ENCODE assay signal across 1 fruit fly cellular context in genomic region chr3R:24226744-24227143, dm6.
TF ChIP-seq lines count a peak whose summit lies in the region.

Gene Spps (minus strand): TSS chr3R:24226934.
Gene CG13609 (plus strand): TSS chr3R:24227023.

TF ChIP-seq in whole organism, embryonic, 481 proteins besides CTCF, POLR2A, EP300 and RAD21 (continued from another document and continues in another):
- TF ChIP-seq fd64A (GFP tag; optimal IDR thresholded peaks at IDR 0.05; lab: Kevin White, UChicago) (no peak), sima (GFP tag; optimal IDR thresholded peaks at IDR 0.05; lab: Kevin White, UChicago) (no peak), amos (GFP tag; IDR thresholded peaks at IDR 0.05; lab: Robert Waterston, UW; ENCODE audit: partially characterized antibody) (peak; percentile 96), CG14965 (GFP tag; optimal IDR thresholded peaks at IDR 0.05; lab: Kevin White, UChicago; ENCODE audit: borderline replicate concordance) (no peak), Meics (GFP tag; optimal IDR thresholded peaks at IDR 0.05; lab: Kevin White, UChicago) (no peak), Lim3 (GFP tag; IDR thresholded peaks at IDR 0.05; lab: Robert Waterston, UW) (no peak), CG31388 (GFP tag; optimal IDR thresholded peaks at IDR 0.05; lab: Kevin White, UChicago) (no peak), ftz-f1 (GFP tag; optimal IDR thresholded peaks at IDR 0.05; lab: Kevin White, UChicago) (peak; percentile 26), emc (GFP tag; optimal IDR thresholded peaks at IDR 0.05; lab: Kevin White, UChicago) (no peak), odd (GFP tag; optimal IDR thresholded peaks at IDR 0.05; lab: Kevin White, UChicago) (no peak), CG14050 (GFP tag; IDR thresholded peaks at IDR 0.05; lab: Robert Waterston, UW) (no peak), CG1602 (GFP tag; optimal IDR thresholded peaks at IDR 0.05; lab: Kevin White, UChicago) (no peak), Oli (tag; optimal IDR thresholded peaks at IDR 0.05; lab: Kevin White, UChicago) (no peak), CG10209 (GFP tag; optimal IDR thresholded peaks at IDR 0.05; lab: Kevin White, UChicago) (no peak), CG13424 (tag; optimal IDR thresholded peaks at IDR 0.05; lab: Kevin White, UChicago) (no peak), CG3065 (GFP tag; optimal IDR thresholded peaks at IDR 0.05; lab: Kevin White, UChicago) (no peak), Antp (GFP tag; optimal IDR thresholded peaks at IDR 0.05; lab: Kevin White, UChicago) (no peak), CG12659 (GFP tag; optimal IDR thresholded peaks at IDR 0.05; lab: Kevin White, UChicago) (peak; percentile 77), CG6683 (GFP tag; optimal IDR thresholded peaks at IDR 0.05; lab: Kevin White, UChicago) (no peak), ems (GFP tag; optimal IDR thresholded peaks at IDR 0.05; lab: Kevin White, UChicago) (peak; percentile 1), Vsx1 (GFP tag; optimal IDR thresholded peaks at IDR 0.05; lab: Kevin White, UChicago) (no peak), Scr (GFP tag; IDR thresholded peaks at IDR 0.05; lab: Robert Waterston, UW; ENCODE audit: partially characterized antibody) (peak; percentile 91), CG12769 (tag; optimal IDR thresholded peaks at IDR 0.05; lab: Kevin White, UChicago) (no peak), twi (tag; optimal IDR thresholded peaks at IDR 0.05; lab: Kevin White, UChicago) (no peak), pan (optimal IDR thresholded peaks at IDR 0.05; lab: Kevin White, UChicago) (no peak), pan (GFP tag; optimal IDR thresholded peaks at IDR 0.05 in 1 of 2, IDR thresholded peaks at IDR 0.05 in 1 of 2) (peak in 1 of 2 experiments; percentile 4), gfzf (GFP tag; optimal IDR thresholded peaks at IDR 0.05; lab: Kevin White, UChicago) (peak; percentile 55), CG13894 (tag; optimal IDR thresholded peaks at IDR 0.05; lab: Kevin White, UChicago) (no peak), CG10565 (GFP tag; optimal IDR thresholded peaks at IDR 0.05; lab: Kevin White, UChicago) (no peak), CG17912 (GFP tag; optimal IDR thresholded peaks at IDR 0.05; lab: Kevin White, UChicago) (peak; percentile 25), danr (GFP tag; IDR thresholded peaks at IDR 0.05; lab: Robert Waterston, UW) (no peak), sens (GFP tag; lab: Kevin White, UChicago) (no peak), CG13296 (GFP tag; optimal IDR thresholded peaks at IDR 0.05; lab: Kevin White, UChicago) (no peak), Opbp (GFP tag; IDR thresholded peaks at IDR 0.05; lab: Robert Waterston, UW; ENCODE audit: partially characterized antibody) (peak; percentile 98), CG4707 (GFP tag; optimal IDR thresholded peaks at IDR 0.05; lab: Kevin White, UChicago) (no peak), pros (GFP tag; optimal IDR thresholded peaks at IDR 0.05; lab: Kevin White, UChicago) (no peak), CG9609 (GFP tag; optimal IDR thresholded peaks at IDR 0.05; lab: Kevin White, UChicago) (peak; percentile 3), Mad (GFP tag; optimal IDR thresholded peaks at IDR 0.05; lab: Kevin White, UChicago) (no peak), Bdp1 (GFP tag; optimal IDR thresholded peaks at IDR 0.05; lab: Kevin White, UChicago) (no peak), CG7745 (tag; optimal IDR thresholded peaks at IDR 0.05; lab: Kevin White, UChicago) (no peak), seq (GFP tag; IDR thresholded peaks at IDR 0.05; lab: Robert Waterston, UW) (no peak), CG6689 (GFP tag; IDR thresholded peaks at IDR 0.05; lab: Robert Waterston, UW) (no peak), CG10654 (GFP tag; optimal IDR thresholded peaks at IDR 0.05; lab: Kevin White, UChicago) (no peak), trh (GFP tag; optimal IDR thresholded peaks at IDR 0.05; lab: Kevin White, UChicago) (no peak), CG6175 (GFP tag; IDR thresholded peaks at IDR 0.05; lab: Robert Waterston, UW) (no peak), Lpt (GFP tag; optimal IDR thresholded peaks at IDR 0.05; lab: Kevin White, UChicago) (no peak), chm (GFP tag; IDR thresholded peaks at IDR 0.05; lab: Robert Waterston, UW) (no peak), Atf6 (GFP tag; IDR thresholded peaks at IDR 0.05; lab: Robert Waterston, UW) (no peak), ro (GFP tag; IDR thresholded peaks at IDR 0.05; lab: Robert Waterston, UW) (no peak), slp2 (GFP tag; optimal IDR thresholded peaks at IDR 0.05; lab: Kevin White, UChicago) (no peak), CG2202 (tag; optimal IDR thresholded peaks at IDR 0.05; lab: Kevin White, UChicago) (peak; percentile 1), Neu2 (GFP tag; optimal IDR thresholded peaks at IDR 0.05; lab: Kevin White, UChicago; ENCODE audit: borderline replicate concordance) (no peak), Adf1 (GFP tag; IDR thresholded peaks at IDR 0.05; lab: Robert Waterston, UW) (no peak), Atf-2 (GFP tag; optimal IDR thresholded peaks at IDR 0.05; lab: Kevin White, UChicago) (no peak), jumu (GFP tag; optimal IDR thresholded peaks at IDR 0.05; lab: Kevin White, UChicago) (no peak), MTF-1 (GFP tag; optimal IDR thresholded peaks at IDR 0.05; lab: Kevin White, UChicago; ENCODE audit: borderline replicate concordance) (no peak), CG6254 (GFP tag; optimal IDR thresholded peaks at IDR 0.05; lab: Kevin White, UChicago) (no peak), CG17328 (GFP tag; IDR thresholded peaks at IDR 0.05; lab: Robert Waterston, UW) (0 out of 2 replicates have a peak, but pooled peaks have one; percentile 13), Side (GFP tag; optimal IDR thresholded peaks at IDR 0.05; lab: Kevin White, UChicago) (peak; percentile 7), CG11696 (GFP tag; IDR thresholded peaks at IDR 0.05; lab: Robert Waterston, UW) (no peak), Dref (GFP tag; IDR thresholded peaks at IDR 0.05; lab: Robert Waterston, UW) (peak; percentile 96), hth (optimal IDR thresholded peaks at IDR 0.05; lab: Kevin White, UChicago) (no peak), Hr78 (GFP tag; optimal IDR thresholded peaks at IDR 0.05; lab: Kevin White, UChicago) (no peak), Fer2 (tag; optimal IDR thresholded peaks at IDR 0.05; lab: Kevin White, UChicago) (no peak), CG17568 (GFP tag; optimal IDR thresholded peaks at IDR 0.05; lab: Kevin White, UChicago) (no peak), CG6272 (GFP tag; IDR thresholded peaks at IDR 0.05; lab: Robert Waterston, UW) (peak; percentile 36), sob (GFP tag; IDR thresholded peaks at IDR 0.05; lab: Robert Waterston, UW) (peak; percentile 47; the same call in 1 of the 2 replicates), CG10147 (GFP tag; optimal IDR thresholded peaks at IDR 0.05; lab: Kevin White, UChicago) (no peak), CG4282 (GFP tag; optimal IDR thresholded peaks at IDR 0.05; lab: Kevin White, UChicago) (no peak), CG3847 (GFP tag; IDR thresholded peaks at IDR 0.05; lab: Robert Waterston, UW) (peak; percentile 47), sr (GFP tag; IDR thresholded peaks at IDR 0.05; lab: Robert Waterston, UW) (peak; percentile 9; the same call in 1 of the 3 replicates), crol (GFP tag; IDR thresholded peaks at IDR 0.05; lab: Robert Waterston, UW) (no peak), tll (GFP tag; optimal IDR thresholded peaks at IDR 0.05; lab: Kevin White, UChicago) (no peak), tna (GFP tag; IDR thresholded peaks at IDR 0.05; lab: Robert Waterston, UW; ENCODE audit: partially characterized antibody) (peak; percentile 93), gsb (GFP tag; IDR thresholded peaks at IDR 0.05; lab: Robert Waterston, UW) (no peak), kay (GFP tag; optimal IDR thresholded peaks at IDR 0.05; lab: Kevin White, UChicago) (no peak), Myb (GFP tag; optimal IDR thresholded peaks at IDR 0.05; lab: Kevin White, UChicago) (peak; percentile 95), CG17612 (GFP tag; IDR thresholded peaks at IDR 0.05; lab: Robert Waterston, UW) (no peak), mam (GFP tag; optimal IDR thresholded peaks at IDR 0.05; lab: Kevin White, UChicago) (peak; percentile 34), CG8388 (GFP tag; optimal IDR thresholded peaks at IDR 0.05; lab: Kevin White, UChicago) (no peak), vvl (GFP tag; IDR thresholded peaks at IDR 0.05; lab: Robert Waterston, UW) (peak; percentile 44), dysf (GFP tag; IDR thresholded peaks at IDR 0.05; lab: Robert Waterston, UW) (no peak), ase (GFP tag; IDR thresholded peaks at IDR 0.05; lab: Robert Waterston, UW) (no peak), schlank (tag; optimal IDR thresholded peaks at IDR 0.05; lab: Kevin White, UChicago) (no peak), dm (GFP tag; optimal IDR thresholded peaks at IDR 0.05; lab: Kevin White, UChicago) (peak; percentile 14), CG18764 (GFP tag; optimal IDR thresholded peaks at IDR 0.05; lab: Kevin White, UChicago) (no peak), wdn (GFP tag; IDR thresholded peaks at IDR 0.05; lab: Robert Waterston, UW) (no peak), al (GFP tag; IDR thresholded peaks at IDR 0.05; lab: Robert Waterston, UW) (no peak), psq (GFP tag; optimal IDR thresholded peaks at IDR 0.05; lab: Kevin White, UChicago) (no peak), Dll (GFP tag; IDR thresholded peaks at IDR 0.05; lab: Robert Waterston, UW; ENCODE audit: partially characterized antibody) (peak; percentile 84), Ada2b (GFP tag; IDR thresholded peaks at IDR 0.05; lab: Robert Waterston, UW) (no peak), CG14860 (GFP tag; IDR thresholded peaks at IDR 0.05; lab: Robert Waterston, UW; ENCODE audit: partially characterized antibody) (peak; percentile 92), gcm2 (GFP tag; optimal IDR thresholded peaks at IDR 0.05; lab: Kevin White, UChicago) (no peak), esg (GFP tag; conservative IDR thresholded peaks at IDR 0.05; lab: Robert Waterston, UW) (no peak), pfk (GFP tag; optimal IDR thresholded peaks at IDR 0.05; lab: Kevin White, UChicago) (no peak), dati (GFP tag; IDR thresholded peaks at IDR 0.05; lab: Robert Waterston, UW) (no peak), CG31224 (GFP tag; IDR thresholded peaks at IDR 0.05; lab: Robert Waterston, UW) (no peak), CG11093 (GFP tag; IDR thresholded peaks at IDR 0.05; lab: Robert Waterston, UW) (no peak), CG3995 (GFP tag; optimal IDR thresholded peaks at IDR 0.05; lab: Kevin White, UChicago) (peak; percentile 72), gem (tag; optimal IDR thresholded peaks at IDR 0.05; lab: Kevin White, UChicago) (no peak), Nf-YA (GFP tag; IDR thresholded peaks at IDR 0.05; lab: Robert Waterston, UW) (0 out of 2 replicates have a peak, but pooled peaks have one; percentile 20), CG33213 (GFP tag; optimal IDR thresholded peaks at IDR 0.05; lab: Kevin White, UChicago) (no peak), CG10267 (tag; optimal IDR thresholded peaks at IDR 0.05; lab: Kevin White, UChicago) (peak; percentile 40), repo (GFP tag; optimal IDR thresholded peaks at IDR 0.05; lab: Kevin White, UChicago) (no peak), CG17186 (GFP tag; optimal IDR thresholded peaks at IDR 0.05; lab: Kevin White, UChicago) (peak; percentile 67), CG1832 (GFP tag; optimal IDR thresholded peaks at IDR 0.05; lab: Kevin White, UChicago) (no peak), CG18262 (tag; optimal IDR thresholded peaks at IDR 0.05; lab: Kevin White, UChicago) (no peak), CG12391 (tag; optimal IDR thresholded peaks at IDR 0.05; lab: Kevin White, UChicago) (peak; percentile 31), knrl (GFP tag; IDR thresholded peaks at IDR 0.05; lab: Robert Waterston, UW; ENCODE audit: partially characterized antibody) (peak; percentile 85), org-1 (GFP tag; optimal IDR thresholded peaks at IDR 0.05; lab: Kevin White, UChicago) (no peak), Mes4 (GFP tag; optimal IDR thresholded peaks at IDR 0.05; lab: Kevin White, UChicago) (peak; percentile 3), CG9817 (tag; optimal IDR thresholded peaks at IDR 0.05; lab: Kevin White, UChicago) (no peak), Hsf (GFP tag; optimal IDR thresholded peaks at IDR 0.05; lab: Kevin White, UChicago) (no peak), CG12219 (GFP tag; optimal IDR thresholded peaks at IDR 0.05; lab: Kevin White, UChicago) (no peak), CG33557 (GFP tag; optimal IDR thresholded peaks at IDR 0.05; lab: Kevin White, UChicago) (peak; percentile 46), Abd-B (GFP tag; optimal IDR thresholded peaks at IDR 0.05; lab: Kevin White, UChicago) (no peak), Sin3A (optimal IDR thresholded peaks at IDR 0.05; lab: Kevin White, UChicago) (peak; percentile 65), ara (GFP tag; IDR thresholded peaks at IDR 0.05; lab: Robert Waterston, UW) (no peak), pb (GFP tag; optimal IDR thresholded peaks at IDR 0.05; lab: Kevin White, UChicago) (no peak), Stat92E (GFP tag; optimal IDR thresholded peaks at IDR 0.05; lab: Kevin White, UChicago) (no peak), sisA (GFP tag; IDR thresholded peaks at IDR 0.05; lab: Robert Waterston, UW) (no peak), maf-S (GFP tag; optimal IDR thresholded peaks at IDR 0.05; lab: Kevin White, UChicago) (no peak), CG12071 (GFP tag; optimal IDR thresholded peaks at IDR 0.05; lab: Kevin White, UChicago) (no peak), grau (tag; optimal IDR thresholded peaks at IDR 0.05; lab: Kevin White, UChicago) (peak; percentile 40), otp (GFP tag; IDR thresholded peaks at IDR 0.05; lab: Robert Waterston, UW) (no peak), CG13775 (GFP tag; optimal IDR thresholded peaks at IDR 0.05; lab: Kevin White, UChicago) (peak; percentile 21), abd-A (tag; optimal IDR thresholded peaks at IDR 0.05; lab: Kevin White, UChicago) (no peak), CG7928 (GFP tag; optimal IDR thresholded peaks at IDR 0.05; lab: Kevin White, UChicago) (peak; percentile 74), CG10321 (GFP tag; IDR thresholded peaks at IDR 0.05; lab: Robert Waterston, UW) (no peak), CkIIα-i1 (GFP tag; IDR thresholded peaks at IDR 0.05; lab: Robert Waterston, UW) (no peak), sd (tag; optimal IDR thresholded peaks at IDR 0.05; lab: Kevin White, UChicago) (no peak), pum (GFP tag; optimal IDR thresholded peaks at IDR 0.05; lab: Kevin White, UChicago) (no peak), MBD-R2 (GFP tag; IDR thresholded peaks at IDR 0.05; lab: Robert Waterston, UW) (peak; percentile 95), CG34224 (GFP tag; IDR thresholded peaks at IDR 0.05; lab: Robert Waterston, UW; ENCODE audit: partially characterized antibody) (peak; percentile 99), Jarid2 (GFP tag; optimal IDR thresholded peaks at IDR 0.05; lab: Kevin White, UChicago) (no peak), Fer1 (GFP tag; optimal IDR thresholded peaks at IDR 0.05; lab: Kevin White, UChicago) (peak; percentile 24), nau (GFP tag; optimal IDR thresholded peaks at IDR 0.05; lab: Kevin White, UChicago) (no peak)
